Worm (Caenorhabditis elegans): Measurements from ENCODE around the gene col-40.

DNA sequence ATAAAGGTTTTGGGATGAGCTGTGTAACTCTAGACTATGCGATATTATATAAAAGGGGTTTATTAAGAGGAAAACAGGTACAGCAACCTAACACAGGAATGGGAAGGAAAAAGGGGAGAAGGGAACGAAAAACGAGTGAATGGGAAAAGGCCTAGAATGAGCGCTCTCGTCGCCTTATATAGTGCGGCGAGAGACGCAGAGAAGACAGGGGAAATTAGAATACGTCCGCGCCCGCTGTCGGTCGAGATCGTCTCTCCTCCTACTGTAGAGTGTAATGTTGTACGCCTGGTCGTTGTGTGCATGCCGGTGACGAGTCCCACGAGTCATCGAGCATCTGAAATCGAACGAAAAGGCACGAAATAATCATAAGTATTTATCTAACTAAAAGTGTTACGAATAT, 46.5 kb upstream of the col-40 start:
- no peak for TF ChIP-seq unc-62 (GFP tag; optimal IDR thresholded peaks at IDR 0.05)
- no peak for TF ChIP-seq blmp-1 (tag; optimal IDR thresholded peaks at IDR 0.05)
- no peak for TF ChIP-seq mep-1 (tag; optimal IDR thresholded peaks at IDR 0.05)
- TF ChIP-seq lin-13 (tag; optimal IDR thresholded peaks at IDR 0.05), result no peak
- no peak for TF ChIP-seq pha-4 (tag; optimal IDR thresholded peaks at IDR 0.05)
- no peak for TF ChIP-seq snpc-4 (tag; optimal IDR thresholded peaks at IDR 0.05)
- TF ChIP-seq elt-3 (tag; optimal IDR thresholded peaks at IDR 0.05), result no peak
- no peak for TF ChIP-seq hlh-1 (tag; optimal IDR thresholded peaks at IDR 0.05)
- no peak for TF ChIP-seq ces-1 (GFP tag; optimal IDR thresholded peaks at IDR 0.05)
